Fruit fly (Drosophila melanogaster) whole organism, embryonic: ENCODE data around the gene Sf3b2.
A peak's percentile ranks its signal among the peaks of the same experiment; 100 is the strongest.

Experiments
- ATbp ChIP-seq: fragments of 200-800 bp; sonication (Bioruptor generic); optimal IDR thresholded peaks from 2 replicates; lab custom pipeline; 2017; ENCODE audit warnings: missing biosample characterization, mild to moderate bottlenecking, missing genetic modification characterization, missing genetic modification reagents
- Aef1 ChIP-seq: fragments of 200-800 bp; sonication (Bioruptor generic); IDR thresholded peaks from 3 replicates; pipeline ENCODE4 v1.3.6; 2022; ENCODE audit warnings: missing biosample characterization, missing genetic modification characterization
- CG10565 ChIP-seq: fragments of 200-800 bp; sonication (Bioruptor generic); optimal IDR thresholded peaks from 3 replicates; lab custom pipeline; 2016; ENCODE audit warnings: missing biosample characterization, mild to moderate bottlenecking, missing genetic modification characterization
- CG13123 ChIP-seq: fragments of 200-800 bp; sonication (Bioruptor generic); optimal IDR thresholded peaks from 2 replicates; lab custom pipeline; 2016; ENCODE audit warnings: missing biosample characterization, missing genetic modification characterization
- CG14860 ChIP-seq: fragments of 200-800 bp; sonication (Bioruptor generic); IDR thresholded peaks from 3 replicates; pipeline ENCODE4 v1.3.6; 2022; ENCODE audit warnings: missing biosample characterization, missing genetic modification characterization; ENCODE audit not compliant: partially characterized antibody
- CG14965 ChIP-seq: fragments of 200-800 bp; sonication (Bioruptor generic); optimal IDR thresholded peaks from 2 replicates; lab custom pipeline; 2016; ENCODE audit warnings: missing biosample characterization, missing genetic modification characterization, borderline replicate concordance
- CG16779 ChIP-seq: fragments of 200-800 bp; sonication (Bioruptor generic); IDR thresholded peaks from 2 replicates; pipeline ENCODE4 v1.3.6; 2022; ENCODE audit warnings: missing biosample characterization, missing genetic modification characterization
- CG16815 ChIP-seq: fragments of 200-800 bp; sonication (Bioruptor generic); optimal IDR thresholded peaks from 3 replicates; lab custom pipeline; 2017; ENCODE audit warnings: missing biosample characterization, mild to moderate bottlenecking, missing genetic modification characterization
- CG17612 ChIP-seq: fragments of 200-800 bp; sonication (Bioruptor generic); IDR thresholded peaks from 2 replicates; pipeline ENCODE4 v1.3.6; 2022; ENCODE audit warnings: missing biosample characterization, missing genetic modification characterization
- CG1832 ChIP-seq: fragments of 200-800 bp; sonication (Bioruptor generic); optimal IDR thresholded peaks from 2 replicates; lab custom pipeline; 2017; ENCODE audit warnings: missing biosample characterization, mild to moderate bottlenecking, missing genetic modification characterization, inconsistent platforms
- CG2199 ChIP-seq: fragments of 200-800 bp; sonication (Bioruptor generic); IDR thresholded peaks from 3 replicates; pipeline ENCODE4 v1.3.6; 2022; ENCODE audit warnings: missing biosample characterization, missing genetic modification characterization
- CG2678 ChIP-seq: fragments of 200-800 bp; sonication (Bioruptor generic); optimal IDR thresholded peaks from 3 replicates; lab custom pipeline; 2019; ENCODE audit warnings: missing biosample characterization, mild to moderate bottlenecking, missing genetic modification characterization, moderate library complexity
- CG4820 ChIP-seq: fragments of 200-800 bp; sonication (Bioruptor generic); optimal IDR thresholded peaks from 3 replicates; lab custom pipeline; 2016; ENCODE audit warnings: missing biosample characterization, missing genetic modification characterization
- CG5180 ChIP-seq: fragments of 200-800 bp; sonication (Bioruptor generic); optimal IDR thresholded peaks from 3 replicates; lab custom pipeline; 2017; ENCODE audit warnings: missing biosample characterization, missing genetic modification characterization, mild to moderate bottlenecking, moderate library complexity, missing genetic modification reagents
- CG6791 ChIP-seq: fragments of 200-800 bp; sonication (Bioruptor generic); IDR thresholded peaks from 3 replicates; pipeline ENCODE4 v1.3.6; 2022; ENCODE audit warnings: missing biosample characterization, missing genetic modification characterization; ENCODE audit not compliant: partially characterized antibody
- CG7928 ChIP-seq: fragments of 200-800 bp; sonication (Bioruptor generic); optimal IDR thresholded peaks from 2 replicates; lab custom pipeline; 2017; ENCODE audit warnings: missing biosample characterization, mild to moderate bottlenecking, missing genetic modification characterization
- CG8388 ChIP-seq: fragments of 200-800 bp; sonication (Bioruptor generic); optimal IDR thresholded peaks from 2 replicates; lab custom pipeline; 2019; ENCODE audit warnings: missing biosample characterization, mild to moderate bottlenecking, missing genetic modification characterization, moderate library complexity
- CG8765 ChIP-seq: fragments of 200-800 bp; sonication (Bioruptor generic); IDR thresholded peaks from 2 replicates; pipeline ENCODE4 v1.3.6; 2022; ENCODE audit warnings: missing biosample characterization, missing genetic modification characterization
- CG8924 ChIP-seq: fragments of 200-800 bp; optimal IDR thresholded peaks from 3 replicates; lab custom pipeline; 2019; ENCODE audit warnings: missing biosample characterization, mild to moderate bottlenecking, missing genetic modification characterization, moderate library complexity
- CG9797 ChIP-seq: fragments of 200-800 bp; sonication (Bioruptor generic); optimal IDR thresholded peaks from 3 replicates; lab custom pipeline; 2018; ENCODE audit warnings: missing biosample characterization, mild to moderate bottlenecking, missing genetic modification characterization
- D19A ChIP-seq: fragments of 200-800 bp; optimal IDR thresholded peaks from 3 replicates; lab custom pipeline; 2019; ENCODE audit warnings: missing biosample characterization, mild to moderate bottlenecking, missing genetic modification characterization, moderate library complexity
- Deaf1 ChIP-seq: fragments of 200-800 bp; optimal IDR thresholded peaks from 3 replicates; lab custom pipeline; 2019; ENCODE audit warnings: missing biosample characterization, mild to moderate bottlenecking, missing genetic modification characterization, moderate library complexity
- Dll ChIP-seq: fragments of 200-800 bp; sonication (Bioruptor generic); IDR thresholded peaks from 4 replicates; pipeline ENCODE4 v1.3.6; 2022; ENCODE audit warnings: missing biosample characterization, missing genetic modification characterization; ENCODE audit not compliant: partially characterized antibody
- GATAe ChIP-seq: fragments of 200-800 bp; sonication (Bioruptor generic); conservative IDR thresholded peaks from 2 replicates; pipeline ENCODE4 v1.3.6; 2022; ENCODE audit warnings: missing biosample characterization, missing genetic modification characterization
- H2.0 ChIP-seq: fragments of 200-800 bp; sonication (Bioruptor generic); IDR thresholded peaks from 2 replicates; pipeline ENCODE4 v1.3.6; 2022; ENCODE audit warnings: missing biosample characterization, missing genetic modification characterization
- HLH3B ChIP-seq: fragments of 200-800 bp; sonication (Bioruptor generic); IDR thresholded peaks from 2 replicates; pipeline ENCODE4 v1.3.6; 2022; ENCODE audit warnings: missing biosample characterization, missing genetic modification characterization
- Hr51 ChIP-seq, 2 experiments: fragments of 200-800 bp; sonication (Bioruptor generic); optimal IDR thresholded peaks; 2 replicates in 1 of 2; 3 replicates in 1 of 2; lab custom pipeline; 2016 to 2018; ENCODE audit warnings: missing biosample characterization in 2 of 2, missing genetic modification characterization in 2 of 2, mild to moderate bottlenecking in 1 of 2, moderate library complexity in 1 of 2
- Hr78 ChIP-seq, 2 experiments: fragments of 200-800 bp in 1 of 2; fragments of >200 bp in 1 of 2; sonication (Bioruptor generic) in 1 of 2; optimal IDR thresholded peaks; 2 replicates each; lab custom pipeline; 2017 to 2019; ENCODE audit warnings: missing biosample characterization in 2 of 2, missing genetic modification characterization in 2 of 2, mild to moderate bottlenecking in 1 of 2, moderate library complexity in 1 of 2
- MBD-R2 ChIP-seq: fragments of 200-800 bp; sonication (Bioruptor generic); IDR thresholded peaks from 2 replicates; pipeline ENCODE4 v1.3.6; 2022; ENCODE audit warnings: missing biosample characterization, missing genetic modification characterization
- Xrp1 ChIP-seq: fragments of 200-800 bp; sonication (Bioruptor generic); IDR thresholded peaks from 2 replicates; pipeline ENCODE4 v1.3.6; 2022; ENCODE audit warnings: missing biosample characterization, missing genetic modification characterization
- ato ChIP-seq: fragments of 200-800 bp; sonication (Bioruptor generic); IDR thresholded peaks from 2 replicates; pipeline ENCODE4 v1.3.6; 2022; ENCODE audit warnings: missing biosample characterization, missing genetic modification characterization; ENCODE audit not compliant: partially characterized antibody
- chn ChIP-seq: fragments of 200-800 bp; sonication (Bioruptor generic); optimal IDR thresholded peaks from 2 replicates; lab custom pipeline; 2016; ENCODE audit warnings: missing biosample characterization, missing genetic modification characterization
- dmrt99B ChIP-seq: fragments of 200-800 bp; sonication (Bioruptor generic); optimal IDR thresholded peaks from 2 replicates; lab custom pipeline; 2018; ENCODE audit warnings: missing biosample characterization, mild to moderate bottlenecking, missing genetic modification characterization, moderate library complexity
- fd3F ChIP-seq: fragments of 200-800 bp; sonication (Bioruptor generic); optimal IDR thresholded peaks from 2 replicates; lab custom pipeline; 2018; ENCODE audit warnings: missing biosample characterization, mild to moderate bottlenecking, missing genetic modification characterization, moderate library complexity
- gcm2 ChIP-seq: fragments of 200-800 bp; sonication (Bioruptor generic); optimal IDR thresholded peaks from 2 replicates; lab custom pipeline; 2016; ENCODE audit warnings: missing biosample characterization, missing genetic modification characterization
- ham ChIP-seq: fragments of 200-800 bp; sonication (Bioruptor generic); IDR thresholded peaks from 2 replicates; pipeline ENCODE4 v1.3.6; 2022; ENCODE audit warnings: missing biosample characterization, missing genetic modification characterization
- ind ChIP-seq: fragments of 200-800 bp; sonication (Bioruptor generic); optimal IDR thresholded peaks from 3 replicates; lab custom pipeline; 2016; ENCODE audit warnings: missing biosample characterization, missing genetic modification characterization
- luna ChIP-seq: fragments of 200-800 bp; sonication (Bioruptor generic); optimal IDR thresholded peaks from 2 replicates; lab custom pipeline; 2016; ENCODE audit warnings: missing biosample characterization, missing genetic modification characterization
- mld ChIP-seq: fragments of 200-800 bp; sonication (Bioruptor generic); IDR thresholded peaks from 3 replicates; pipeline ENCODE4 v1.3.6; 2022; ENCODE audit warnings: missing biosample characterization, missing genetic modification characterization; ENCODE audit not compliant: partially characterized antibody
- phol ChIP-seq: fragments of 200-800 bp; sonication (Bioruptor generic); optimal IDR thresholded peaks from 3 replicates; lab custom pipeline; 2018; ENCODE audit warnings: missing biosample characterization, mild to moderate bottlenecking, missing genetic modification characterization, moderate library complexity
- seq ChIP-seq: fragments of 200-800 bp; sonication (Bioruptor generic); IDR thresholded peaks from 2 replicates; pipeline ENCODE4 v1.3.6; 2022; ENCODE audit warnings: missing biosample characterization, missing genetic modification characterization
- stc ChIP-seq: fragments of 200-800 bp; sonication (Bioruptor generic); IDR thresholded peaks from 2 replicates; pipeline ENCODE4 v1.3.6; 2022; ENCODE audit warnings: missing biosample characterization, missing genetic modification characterization
- trh ChIP-seq: fragments of 200-800 bp; sonication (Bioruptor generic); optimal IDR thresholded peaks from 2 replicates; lab custom pipeline; 2016; ENCODE audit warnings: missing biosample characterization, missing genetic modification characterization
- tup ChIP-seq: fragments of 200-800 bp; sonication (Bioruptor generic); optimal IDR thresholded peaks from 2 replicates; lab custom pipeline; 2016; ENCODE audit warnings: missing biosample characterization, mild to moderate bottlenecking, missing genetic modification characterization, moderate library complexity
- twi ChIP-seq: fragments of 200-800 bp; optimal IDR thresholded peaks from 2 replicates; lab custom pipeline; 2019; ENCODE audit warnings: missing biosample characterization, mild to moderate bottlenecking, missing genetic modification characterization, moderate library complexity
- vfl ChIP-seq: fragments of 200-800 bp; sonication (Bioruptor generic); optimal IDR thresholded peaks from 2 replicates; lab custom pipeline; 2016; ENCODE audit warnings: missing biosample characterization, missing genetic modification characterization
- vnd ChIP-seq: fragments of 200-800 bp; sonication (Bioruptor generic); IDR thresholded peaks from 3 replicates; pipeline ENCODE4 v1.3.6; 2022; ENCODE audit warnings: missing biosample characterization, missing genetic modification characterization; ENCODE audit not compliant: partially characterized antibody
- vvl ChIP-seq: fragments of 200-800 bp; sonication (Bioruptor generic); IDR thresholded peaks from 2 replicates; pipeline ENCODE4 v1.3.6; 2022; ENCODE audit warnings: missing biosample characterization, missing genetic modification characterization
- zf30C ChIP-seq: fragments of 200-800 bp; sonication (Bioruptor generic); optimal IDR thresholded peaks from 3 replicates; lab custom pipeline; 2018; ENCODE audit warnings: missing biosample characterization, mild to moderate bottlenecking, missing genetic modification characterization

Gene Sf3b2

dm6 chr2L:3041918-3042615 lies 13.1 kb upstream of the Sf3b2 start, which contains the start of gene CG17261 (continued):
- TF ChIP-seq vvl (peak; percentile 30; the same call in 1 of the 2 replicates), gcm2 (no peak), mld (GFP tag; lab: Robert Waterston, UW) (no peak), CG8924 (tag; lab: Kevin White, UChicago) (peak; percentile 50), CG7928 (no peak), tup (GFP tag; lab: Kevin White, UChicago) (no peak), GATAe (GFP tag; lab: Robert Waterston, UW) (no peak), Hr51 (GFP tag; optimal IDR thresholded peaks at IDR 0.05; lab: Kevin White, UChicago) (peak; percentile 21 to 35), D19A (peak; percentile 96), CG10565 (GFP tag; lab: Kevin White, UChicago) (no peak), CG8388 (GFP tag; lab: Kevin White, UChicago) (no peak), luna (GFP tag; lab: Kevin White, UChicago) (no peak), trh (no peak), zf30C (no peak), fd3F (GFP tag; lab: Kevin White, UChicago) (no peak), Deaf1 (tag; lab: Kevin White, UChicago) (peak; percentile 70), Xrp1 (GFP tag; lab: Robert Waterston, UW) (no peak), vfl (GFP tag; lab: Kevin White, UChicago) (peak; percentile 25), ATbp (GFP tag; lab: Kevin White, UChicago) (no peak), CG6791 (no peak), CG2199 (no peak), chn (GFP tag; lab: Kevin White, UChicago) (no peak), Dll (no peak), dmrt99B (tag; lab: Kevin White, UChicago) (peak; percentile 22), twi (tag; lab: Kevin White, UChicago) (no peak), CG16815 (GFP tag; lab: Kevin White, UChicago) (no peak), CG1832 (GFP tag; lab: Kevin White, UChicago) (no peak), CG9797 (GFP tag; lab: Kevin White, UChicago) (no peak), ind (GFP tag; lab: Kevin White, UChicago) (peak; percentile 42), Hr78 (GFP tag; optimal IDR thresholded peaks at IDR 0.05; lab: Kevin White, UChicago) (peak in 1 of 2 experiments; percentile 84), CG14860 (no peak), seq (GFP tag; lab: Robert Waterston, UW) (peak; percentile 52; the same call in 1 of the 2 replicates), CG5180 (GFP tag; lab: Kevin White, UChicago) (no peak), phol (tag; lab: Kevin White, UChicago) (no peak), MBD-R2 (GFP tag; lab: Robert Waterston, UW) (no peak), CG8765 (no peak), H2.0 (0 out of 2 replicates have a peak, but pooled peaks have one; percentile 14), CG2678 (tag; lab: Kevin White, UChicago) (peak; percentile 56), HLH3B (GFP tag; lab: Robert Waterston, UW) (no peak), CG14965 (GFP tag; lab: Kevin White, UChicago) (no peak), ato (GFP tag; lab: Robert Waterston, UW) (no peak), ham (no peak), CG17612 (GFP tag; lab: Robert Waterston, UW) (no peak), stc (no peak), CG4820 (no peak), Aef1 (GFP tag; lab: Robert Waterston, UW) (no peak), CG13123 (GFP tag; lab: Kevin White, UChicago) (no peak), vnd (GFP tag; lab: Robert Waterston, UW) (0 out of 3 replicates have a peak, but pooled peaks have one; percentile 47), CG16779 (GFP tag; lab: Robert Waterston, UW) (no peak)
